Worm (Caenorhabditis elegans): ENCODE results near the gene C39B5.5.

DNA sequence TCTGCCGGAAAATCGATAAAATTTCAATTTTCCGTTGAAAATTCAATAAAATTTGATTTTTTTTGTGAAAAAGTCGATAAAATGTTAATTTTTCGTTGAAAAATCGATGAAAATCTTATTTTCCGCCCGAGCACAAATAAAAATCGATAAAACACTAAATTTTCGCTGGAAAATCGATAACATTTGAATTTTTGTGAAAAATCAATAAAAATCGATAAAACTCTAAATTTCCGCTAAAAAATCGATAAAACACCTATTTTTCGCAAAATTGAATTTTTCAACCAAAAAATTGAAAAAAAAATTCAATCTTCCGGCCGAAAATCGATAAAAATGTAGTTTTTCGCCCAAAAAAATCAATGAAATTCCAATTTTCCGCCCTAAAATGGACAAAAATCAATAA is 2.8 kb upstream of the C39B5.5 start:
- TF ChIP-seq lir-3 (tag; optimal IDR thresholded peaks at IDR 0.05; ENCODE audit: poor library complexity) = no peak
- TF ChIP-seq aha-1 (tag; optimal IDR thresholded peaks at IDR 0.05) = no peak
- TF ChIP-seq nhr-28 (tag; optimal IDR thresholded peaks at IDR 0.05) = no peak
- TF ChIP-seq unc-62 (GFP tag; optimal IDR thresholded peaks at IDR 0.05) = no peak
